Fruit fly (Drosophila melanogaster): ENCODE results near the gene CG46463.
A peak's percentile ranks its signal among the peaks of the same experiment; 100 is the strongest.

DNA sequence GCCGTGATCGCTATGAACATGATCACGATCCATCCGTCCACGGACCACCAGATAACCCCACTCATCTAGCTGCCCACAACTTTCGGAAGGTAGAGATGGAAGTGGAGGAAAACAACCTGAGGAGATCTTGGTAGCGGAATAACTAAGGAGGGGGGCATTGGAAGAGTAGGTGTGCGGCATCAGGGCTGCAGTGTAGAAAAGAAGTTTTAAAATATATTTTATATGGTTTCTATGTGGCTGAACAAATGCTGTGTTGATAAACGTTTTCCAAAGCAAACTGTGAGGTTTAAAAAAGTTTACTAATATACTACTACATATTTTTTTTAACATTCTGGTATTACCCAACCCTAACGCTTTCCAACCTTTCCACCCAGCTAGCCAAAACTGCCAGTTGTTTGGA, 26.2 kb upstream of the CG46463 start:
- TF ChIP-seq rn (GFP tag; IDR thresholded peaks at IDR 0.05) (no peak), CG15710 (tag; optimal IDR thresholded peaks at IDR 0.05) (no peak), Snoo (tag; optimal IDR thresholded peaks at IDR 0.05) (no peak), gl (tag; optimal IDR thresholded peaks at IDR 0.05) (no peak), CG32121 (GFP tag; IDR thresholded peaks at IDR 0.05) (no peak; the same call in 1 of the 2 replicates), CG17806 (tag; optimal IDR thresholded peaks at IDR 0.05) (no peak), EcR (GFP tag; optimal IDR thresholded peaks at IDR 0.05) (no peak), fd96Ca (GFP tag; IDR thresholded peaks at IDR 0.05) (peak; percentile 23; the same call in 1 of the 3 replicates), Pif1B (GFP tag; optimal IDR thresholded peaks at IDR 0.05) (no peak)
